Fruit fly (Drosophila melanogaster) ovary, adult (tissue): Measurements from ENCODE around the gene CG15169.
A peak's percentile ranks its signal among the peaks of the same experiment; 100 is the strongest.

Experiments
- CG17801 ChIP-seq: fragments of 200-800 bp; optimal IDR thresholded peaks from 2 replicates; lab custom pipeline; 2019; ENCODE audit warnings: missing biosample characterization, mild to moderate bottlenecking, missing genetic modification characterization, moderate library complexity; ENCODE audit not compliant: partially characterized antibody

The CG15169 gene

dm6 chr2L:18990720-18991119 lies at the start of gene CG15169:
Gene CG15169, plus strand, starts transcription at chr2L:18991020.
- TF ChIP-seq CG17801 (GFP tag; lab: Kevin White, UChicago), result no peak

dm6 chr2L:18943309-18943708 lies 47.5 kb upstream of the CG15169 start:
- no peak for TF ChIP-seq CG17801 (GFP tag; lab: Kevin White, UChicago)

dm6 chr2L:18943797-18944174 lies 47.0 kb upstream of the CG15169 start, which contains the start of gene ssp3:
Gene ssp3, minus strand, starts transcription at chr2L:18943960.
- TF ChIP-seq CG17801 (GFP tag; lab: Kevin White, UChicago), result no peak

dm6 chr2L:18944175-18945012 lies 46.4 kb upstream of the CG15169 start:
- TF ChIP-seq CG17801 (GFP tag; lab: Kevin White, UChicago), result no peak

dm6 chr2L:18945765-18946552 lies 44.9 kb upstream of the CG15169 start, which contains the start of gene CG46304:
Gene CG46304, plus strand, starts transcription at chr2L:18946305.
- no peak for TF ChIP-seq CG17801 (GFP tag; lab: Kevin White, UChicago)

dm6 chr2L:18946636-18947514 lies 43.9 kb upstream of the CG15169 start:
- no peak for TF ChIP-seq CG17801 (GFP tag; lab: Kevin White, UChicago)

DNA sequence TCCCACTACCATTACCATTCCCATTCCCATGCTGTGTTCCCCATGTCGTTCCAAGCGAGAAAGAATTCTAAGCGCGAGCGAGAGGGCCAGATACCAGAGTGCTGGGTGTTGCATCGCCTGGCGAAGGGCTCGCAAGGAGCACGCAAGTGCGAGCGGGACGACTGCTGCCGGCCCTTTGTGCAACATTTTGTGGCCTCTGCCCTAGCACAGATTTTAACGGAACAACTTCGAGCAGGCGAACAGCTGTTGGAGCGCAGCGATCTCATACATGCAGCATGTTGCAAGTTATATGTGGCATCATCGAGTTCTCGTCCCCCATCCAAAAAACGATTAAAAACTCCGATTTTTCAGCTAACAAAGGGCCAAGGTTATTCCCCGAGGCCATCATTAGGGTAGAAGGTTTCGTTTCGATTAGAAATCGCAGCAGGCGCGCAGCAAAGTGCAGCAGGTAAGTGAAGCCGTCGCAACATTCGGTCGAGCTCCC lies 43.3 kb upstream of the CG15169 start:
- TF ChIP-seq CG17801 (GFP tag; lab: Kevin White, UChicago), result no peak

dm6 chr2L:18948065-18948723 lies 42.6 kb upstream of the CG15169 start:
- no peak for TF ChIP-seq CG17801 (GFP tag; lab: Kevin White, UChicago)

- TF ChIP-seq CG17801 (GFP tag; lab: Kevin White, UChicago), result no peak
Observed at dm6 chr2L:18948724-18949108, 42.1 kb upstream of the CG15169 start, which contains the start of gene CG10428. Gene CG10428, plus strand, starts transcription at chr2L:18948884.

- TF ChIP-seq CG17801 (GFP tag; lab: Kevin White, UChicago), result peak; percentile 31
Observed at dm6 chr2L:18951674-18952073, 39.1 kb upstream of the CG15169 start, which contains the start of gene Nedd8. Gene Nedd8, minus strand, starts transcription at chr2L:18951837.

- no peak for TF ChIP-seq CG17801 (GFP tag; lab: Kevin White, UChicago)
Observed at dm6 chr2L:18953512-18954254, 37.1 kb upstream of the CG15169 start.

DNA sequence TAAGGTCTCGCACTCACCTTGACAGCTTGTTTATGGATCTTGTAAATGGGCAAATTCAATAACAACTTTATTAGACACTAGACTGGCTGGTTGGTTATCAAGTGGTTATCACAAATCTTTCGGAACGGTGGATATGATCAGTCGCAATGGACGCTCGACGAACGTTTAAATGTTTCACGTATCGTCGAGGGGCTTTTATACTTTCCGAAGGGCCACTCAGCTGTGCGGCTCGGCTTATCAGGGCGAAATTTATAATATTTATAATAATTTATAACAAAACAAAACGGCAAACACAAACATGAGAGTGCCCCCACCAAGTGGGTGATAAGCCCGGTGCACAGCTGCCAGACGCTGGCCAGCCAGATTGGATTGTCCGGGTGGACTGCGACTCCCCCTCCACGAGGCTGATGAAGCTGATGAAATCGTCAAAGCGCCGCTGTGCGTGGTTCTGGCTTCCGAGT lies 36.5 kb upstream of the CG15169 start, which contains the start of gene CG10621:
Gene CG10621, minus strand, starts transcription at position 177 of the 461 bp plus-strand sequence.
- TF ChIP-seq CG17801 (GFP tag; lab: Kevin White, UChicago), result no peak

DNA sequence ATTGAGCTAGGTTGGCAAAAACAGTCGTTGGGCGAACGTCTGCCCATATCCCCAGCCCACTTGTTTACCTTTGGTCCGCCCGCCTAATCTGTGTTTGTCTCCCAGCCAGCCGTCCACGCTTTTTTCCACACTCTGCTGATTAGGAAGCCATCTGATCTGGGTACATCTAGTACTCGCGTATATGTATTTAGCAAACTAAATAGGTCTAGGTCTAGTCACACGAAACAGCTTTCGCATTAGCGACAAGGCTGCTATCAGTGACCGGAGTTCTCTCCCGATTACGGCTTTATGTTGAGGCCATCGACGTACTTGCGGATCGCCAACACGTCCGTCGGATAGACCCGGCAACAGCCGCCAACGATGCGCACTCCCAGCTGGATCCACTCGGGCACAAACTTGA lies 35.2 kb upstream of the CG15169 start:
- no peak for TF ChIP-seq CG17801 (GFP tag; lab: Kevin White, UChicago)
